Worm (Caenorhabditis elegans) whole organism, L1 larva: Measurements from ENCODE around the gene tbx-8.

Experiments used
- aly-2 ChIP-seq: fragments of 150-350 bp; optimal IDR thresholded peaks from 2 replicates; lab custom pipeline; 2014; ENCODE audit warnings: missing biosample characterization, missing genetic modification characterization
- lin-15B ChIP-seq: fragments of 150-350 bp; sonication (generic microtip); optimal IDR thresholded peaks from 3 replicates; lab custom pipeline; 2014; ENCODE audit warnings: missing biosample characterization, missing genetic modification characterization
- nhr-71 ChIP-seq: sonication (generic microtip); optimal IDR thresholded peaks from 2 replicates; lab custom pipeline; 2016; ENCODE audit warnings: mild to moderate bottlenecking, missing genetic modification characterization, moderate library complexity, missing compliant biosample characterization
- nhr-77 ChIP-seq: fragments of 150-350 bp; optimal IDR thresholded peaks from 2 replicates; lab custom pipeline; 2014; ENCODE audit warnings: missing biosample characterization, missing genetic modification characterization
- rnt-1 ChIP-seq: sonication (generic microtip); optimal IDR thresholded peaks from 2 replicates; lab custom pipeline; 2016; ENCODE audit warnings: mild to moderate bottlenecking, missing genetic modification characterization, moderate library complexity, missing compliant biosample characterization
- unc-62 ChIP-seq: fragments of 150-350 bp; optimal IDR thresholded peaks from 2 replicates; lab custom pipeline; 2014; ENCODE audit warnings: missing biosample characterization, missing genetic modification reagents, missing genetic modification characterization
- zag-1 ChIP-seq: fragments of 150-350 bp; optimal IDR thresholded peaks from 2 replicates; lab custom pipeline; 2014; ENCODE audit warnings: missing biosample characterization, missing genetic modification characterization

DNA sequence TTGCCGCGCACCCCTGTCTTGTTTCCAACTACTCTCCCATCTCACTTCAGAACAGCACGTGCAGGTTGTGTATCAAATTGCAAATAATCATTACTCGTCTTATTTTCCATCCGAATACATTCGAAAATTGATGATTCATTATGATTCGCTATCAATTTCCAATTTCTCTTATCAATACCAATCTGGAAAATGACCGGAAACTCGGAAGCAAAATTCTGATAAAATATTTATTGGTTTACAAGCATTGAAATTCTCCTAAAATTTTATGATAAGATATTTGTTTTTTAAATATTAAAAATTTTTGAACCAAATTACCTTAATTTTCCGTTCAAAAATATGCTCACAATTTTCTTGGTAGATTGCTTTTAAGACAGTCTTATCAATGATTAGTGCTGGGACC, 41.9 kb upstream of the tbx-8 start:
- TF ChIP-seq lin-15B (tag; lab: Kevin White, UChicago): no peak
- no peak for TF ChIP-seq nhr-71 (tag; lab: Kevin White, UChicago)
- no peak for TF ChIP-seq nhr-77 (tag; lab: Kevin White, UChicago)
- TF ChIP-seq rnt-1: no peak
- TF ChIP-seq zag-1: no peak
- TF ChIP-seq aly-2: no peak
- TF ChIP-seq unc-62 (GFP tag; lab: Kevin White, UChicago): no peak
